Worm (Caenorhabditis elegans) whole organism, L4 larva: ENCODE data around the gene hsp-12.6.

Experiments
- D1046.2 ChIP-seq: fragments of 200-800 bp; sonication (Bioruptor generic); IDR thresholded peaks from 2 replicates; pipeline ENCODE4 v1.3.6; 2022; ENCODE audit warnings: missing genetic modification characterization, missing compliant biosample characterization
- F37D6.2 ChIP-seq: sonication (generic microtip); optimal IDR thresholded peaks from 2 replicates; lab custom pipeline; 2016; ENCODE audit warnings: mild to moderate bottlenecking, missing genetic modification characterization, missing compliant biosample characterization
- Y48G9A.11 ChIP-seq: fragments of 200-800 bp; sonication (Bioruptor generic); IDR thresholded peaks from 2 replicates; pipeline ENCODE4 v1.3.6; 2022; ENCODE audit warnings: missing genetic modification reagents, missing genetic modification characterization, missing compliant biosample characterization
- Y5F2A.4 ChIP-seq: fragments of 200-800 bp; sonication (Bioruptor generic); optimal IDR thresholded peaks from 2 replicates; lab custom pipeline; 2018; ENCODE audit warnings: mild to moderate bottlenecking, missing genetic modification characterization, missing compliant biosample characterization
- aha-1 ChIP-seq: fragments of 150-350 bp; peaks from one replicate; lab custom pipeline; 2014; ENCODE audit warnings: missing biosample characterization, missing genetic modification characterization
- ceh-32 ChIP-seq: sonication (generic microtip); optimal IDR thresholded peaks from 2 replicates; lab custom pipeline; 2016; ENCODE audit warnings: mild to moderate bottlenecking, missing genetic modification characterization, missing compliant biosample characterization; ENCODE audit not compliant: poor library complexity
- ceh-44 ChIP-seq: fragments of 200-800 bp; sonication (Bioruptor generic); IDR thresholded peaks from 2 replicates; pipeline ENCODE4 v1.3.6; 2022; ENCODE audit warnings: missing genetic modification reagents, missing genetic modification characterization, missing compliant biosample characterization
- ceh-82 ChIP-seq: sonication (generic microtip); optimal IDR thresholded peaks from 2 replicates; lab custom pipeline; 2017; ENCODE audit warnings: missing biosample characterization, missing genetic modification characterization
- daf-12 ChIP-seq: fragments of 150-350 bp; optimal IDR thresholded peaks from 2 replicates; lab custom pipeline; 2014; ENCODE audit warnings: missing biosample characterization, missing genetic modification reagents, missing genetic modification characterization
- daf-16 ChIP-seq, 3 experiments: sonication (generic microtip); optimal IDR thresholded peaks; 2 replicates each; lab custom pipeline; 2016 to 2017; ENCODE audit warnings: missing genetic modification characterization in 3 of 3, missing genetic modification reagents in 3 of 3, mild to moderate bottlenecking in 2 of 3, missing compliant biosample characterization in 2 of 3, missing biosample characterization in 1 of 3, moderate library complexity in 1 of 3
- daf-19 ChIP-seq: fragments of 200-800 bp; sonication (Bioruptor generic); conservative IDR thresholded peaks from 2 replicates; pipeline ENCODE4 v1.3.6; 2022; ENCODE audit warnings: missing genetic modification characterization, missing compliant biosample characterization
- egl-27 ChIP-seq: sonication (generic microtip); optimal IDR thresholded peaks from 3 replicates; lab custom pipeline; 2017; ENCODE audit warnings: missing biosample characterization, missing genetic modification reagents, missing genetic modification characterization
- fos-1 ChIP-seq: fragments of 150-350 bp; optimal IDR thresholded peaks from 2 replicates; lab custom pipeline; 2014; ENCODE audit warnings: missing biosample characterization, missing genetic modification characterization
- lim-7 ChIP-seq: fragments of 200-800 bp; sonication (Bioruptor generic); IDR thresholded peaks from 2 replicates; pipeline ENCODE4 v1.3.6; 2022; ENCODE audit warnings: missing genetic modification characterization, missing compliant biosample characterization
- lin-13 ChIP-seq: fragments of 150-350 bp; optimal IDR thresholded peaks from 2 replicates; lab custom pipeline; 2014; ENCODE audit warnings: missing biosample characterization, missing genetic modification reagents, missing genetic modification characterization
- lin-29 ChIP-seq: fragments of 200-800 bp; sonication (Bioruptor generic); IDR thresholded peaks from 2 replicates; pipeline ENCODE4 v1.3.6; 2022; ENCODE audit warnings: missing genetic modification reagents, missing genetic modification characterization, missing compliant biosample characterization
- lin-38 ChIP-seq: fragments of 200-800 bp; sonication (Bioruptor generic); IDR thresholded peaks from 2 replicates; pipeline ENCODE4 v1.3.6; 2022; ENCODE audit warnings: missing genetic modification reagents, missing genetic modification characterization, missing compliant biosample characterization
- lin-39 ChIP-seq: fragments of 150-350 bp; optimal IDR thresholded peaks from 2 replicates; lab custom pipeline; 2014; ENCODE audit warnings: missing biosample characterization, missing genetic modification reagents, missing genetic modification characterization
- lsy-2 ChIP-seq, 2 experiments: fragments of 150-350 bp in 1 of 2; sonication (generic microtip) in 1 of 2; optimal IDR thresholded peaks; 2 replicates each; lab custom pipeline; 2014 to 2017; ENCODE audit warnings: missing biosample characterization in 2 of 2, missing genetic modification characterization in 2 of 2
- mep-1 ChIP-seq: fragments of 150-350 bp; sonication (generic microtip); optimal IDR thresholded peaks from 3 replicates; lab custom pipeline; 2014; ENCODE audit warnings: missing biosample characterization, missing genetic modification characterization
- mes-2 ChIP-seq: sonication (generic microtip); optimal IDR thresholded peaks from 2 replicates; lab custom pipeline; 2016; ENCODE audit warnings: missing genotype, mild to moderate bottlenecking, missing genetic modification characterization, missing compliant biosample characterization; ENCODE audit not compliant: poor library complexity, severe bottlenecking
- nhr-11 ChIP-seq: fragments of 150-350 bp; optimal IDR thresholded peaks from 2 replicates; lab custom pipeline; 2014; ENCODE audit warnings: missing biosample characterization, missing genetic modification characterization
- nhr-111 ChIP-seq: fragments of 200-800 bp; sonication (Bioruptor generic); optimal IDR thresholded peaks from 2 replicates; lab custom pipeline; 2018; ENCODE audit warnings: mild to moderate bottlenecking, missing genetic modification characterization, missing compliant biosample characterization
- nhr-41 ChIP-seq: fragments of 200-800 bp; sonication (Bioruptor generic); IDR thresholded peaks from 2 replicates; pipeline ENCODE4 v1.3.6; 2022; ENCODE audit warnings: missing genetic modification reagents, missing genetic modification characterization, missing compliant biosample characterization
- nhr-48 ChIP-seq: sonication (generic microtip); optimal IDR thresholded peaks from 2 replicates; lab custom pipeline; 2016; ENCODE audit warnings: mild to moderate bottlenecking, missing genetic modification characterization, missing compliant biosample characterization
- pha-4 ChIP-seq, 2 experiments: fragments of 150-350 bp in 1 of 2; fragments of 200-800 bp in 1 of 2; sonication (Bioruptor generic) in 1 of 2; IDR thresholded peaks in 1 of 2; optimal IDR thresholded peaks in 1 of 2; 2 replicates each; pipeline versions ENCODE4 v1.3.6 to Lab custom; 2014 to 2022; ENCODE audit warnings: missing genetic modification characterization in 2 of 2, missing genetic modification reagents in 2 of 2, missing biosample characterization in 1 of 2, missing compliant biosample characterization in 1 of 2
- pqm-1 ChIP-seq: sonication (generic microtip); optimal IDR thresholded peaks from 2 replicates; lab custom pipeline; 2017; ENCODE audit warnings: missing biosample characterization, missing genetic modification characterization
- rbr-2 ChIP-seq: sonication (generic microtip); optimal IDR thresholded peaks from 2 replicates; lab custom pipeline; 2016; ENCODE audit warnings: missing genotype, missing genetic modification characterization, missing compliant biosample characterization
- sdz-12 ChIP-seq: fragments of 200-800 bp; sonication (Bioruptor generic); optimal IDR thresholded peaks from 2 replicates; lab custom pipeline; 2018; ENCODE audit warnings: mild to moderate bottlenecking, missing genetic modification characterization, missing compliant biosample characterization
- spr-1 ChIP-seq: sonication (generic microtip); optimal IDR thresholded peaks from 2 replicates; lab custom pipeline; 2016; ENCODE audit warnings: mild to moderate bottlenecking, missing genetic modification characterization, missing compliant biosample characterization
- tag-97 ChIP-seq: fragments of 200-800 bp; sonication (Bioruptor generic); IDR thresholded peaks from 2 replicates; pipeline ENCODE4 v1.3.6; 2022; ENCODE audit warnings: missing genetic modification characterization, missing compliant biosample characterization
- tra-1 ChIP-seq: fragments of 200-800 bp; sonication (Bioruptor generic); IDR thresholded peaks from 2 replicates; pipeline ENCODE4 v1.3.6; 2022; ENCODE audit warnings: missing genetic modification reagents, missing genetic modification characterization, missing compliant biosample characterization
- unc-130 ChIP-seq: sonication (generic microtip); optimal IDR thresholded peaks from 2 replicates; lab custom pipeline; 2016; ENCODE audit warnings: missing genetic modification reagents, missing genetic modification characterization, missing compliant biosample characterization
- unc-62 ChIP-seq, 3 experiments: fragments of 150-350 bp in 1 of 3; sonication (generic microtip); optimal IDR thresholded peaks in 2 of 3; peaks in 1 of 3; 1 replicate in 1 of 3; 2 replicates in 2 of 3; lab custom pipeline; 2014 to 2017; ENCODE audit warnings: missing biosample characterization in 3 of 3, missing genetic modification characterization in 3 of 3, missing genetic modification reagents in 3 of 3, missing genotype in 1 of 3
- zag-1 ChIP-seq: fragments of 150-350 bp; optimal IDR thresholded peaks from 2 replicates; lab custom pipeline; 2014; ENCODE audit warnings: missing biosample characterization, missing genetic modification characterization
- zfp-2 ChIP-seq: sonication (generic microtip); optimal IDR thresholded peaks from 2 replicates; lab custom pipeline; 2016; ENCODE audit warnings: mild to moderate bottlenecking, missing genetic modification characterization, missing compliant biosample characterization
- ztf-11 ChIP-seq: fragments of 150-350 bp; optimal IDR thresholded peaks from 2 replicates; lab custom pipeline; 2014; ENCODE audit warnings: missing biosample characterization, missing genetic modification characterization

hsp-12.6 gene

ce11 chrIV:9486779-9487178 is 39.8 kb upstream of the hsp-12.6 start:
- TF ChIP-seq aha-1 (tag; lab: Kevin White, UChicago), result peak; percentile 93
- TF ChIP-seq lim-7 (GFP tag; lab: Robert Waterston, UW), result no peak

- TF ChIP-seq sdz-12 (GFP tag; lab: Kevin White, UChicago) (no peak), F37D6.2 (no peak), mep-1 (tag; lab: Kevin White, UChicago) (no peak), ceh-82 (tag; lab: Kevin White, UChicago) (no peak), tra-1 (GFP tag; lab: Robert Waterston, UW) (no peak), pha-4 (GFP tag; IDR thresholded peaks at IDR 0.05; lab: Robert Waterston, UW) (no peak), pha-4 (tag; optimal IDR thresholded peaks at IDR 0.05; lab: Kevin White, UChicago) (no peak), D1046.2 (GFP tag; lab: Robert Waterston, UW) (no peak), unc-130 (GFP tag; lab: Kevin White, UChicago) (no peak), lin-38 (GFP tag; lab: Robert Waterston, UW) (no peak), daf-16 (GFP tag; optimal IDR thresholded peaks at IDR 0.05; lab: Kevin White, UChicago) (no peak), daf-16 (tag; optimal IDR thresholded peaks at IDR 0.05; lab: Kevin White, UChicago) (no peak), daf-19 (GFP tag; lab: Robert Waterston, UW) (no peak), ceh-44 (GFP tag; lab: Robert Waterston, UW) (no peak), ceh-32 (tag; lab: Kevin White, UChicago) (no peak), Y5F2A.4 (GFP tag; lab: Kevin White, UChicago) (no peak), tag-97 (GFP tag; lab: Robert Waterston, UW) (no peak)
- TF ChIP-seq, all 104 proteins: peak for 0
These were observed 38.9 kb upstream of the hsp-12.6 start, which contains the start of gene sru-2 for ce11 chrIV:9485972-9486371. Gene sru-2, plus strand, starts transcription at chrIV:9486272.

- TF ChIP-seq zfp-2, result no peak
- no peak for TF ChIP-seq nhr-48 (tag; lab: Kevin White, UChicago)
- no peak for TF ChIP-seq lin-38 (GFP tag; lab: Robert Waterston, UW)
- no peak for TF ChIP-seq fos-1 (tag; lab: Kevin White, UChicago)
- no peak for TF ChIP-seq pqm-1 (tag; lab: Kevin White, UChicago)
- no peak for TF ChIP-seq ztf-11 (tag; lab: Kevin White, UChicago)
- no peak for TF ChIP-seq pha-4 (GFP tag; IDR thresholded peaks at IDR 0.05; lab: Robert Waterston, UW)
- TF ChIP-seq pha-4 (tag; optimal IDR thresholded peaks at IDR 0.05; lab: Kevin White, UChicago), result no peak
- no peak for TF ChIP-seq lin-39 (tag; lab: Kevin White, UChicago)
- TF ChIP-seq zag-1 (tag; lab: Kevin White, UChicago), result no peak
- TF ChIP-seq lin-13 (GFP tag; lab: Kevin White, UChicago), result no peak
- TF ChIP-seq unc-130 (GFP tag; lab: Kevin White, UChicago), result no peak
- TF ChIP-seq spr-1 (tag; lab: Kevin White, UChicago), result no peak
- TF ChIP-seq lin-29 (GFP tag; lab: Robert Waterston, UW), result no peak
These were observed 38.0 kb upstream of the hsp-12.6 start, which contains the start of gene gadr-2 for ce11 chrIV:9485040-9485439. Gene gadr-2, minus strand, starts transcription at chrIV:9485140.

- TF ChIP-seq rbr-2 (no peak), nhr-111 (GFP tag; lab: Kevin White, UChicago) (no peak), Y48G9A.11 (GFP tag; lab: Robert Waterston, UW) (no peak), spr-1 (tag; lab: Kevin White, UChicago) (no peak), nhr-41 (no peak), daf-12 (no peak), nhr-48 (tag; lab: Kevin White, UChicago) (no peak), lin-39 (tag; lab: Kevin White, UChicago) (no peak), nhr-11 (tag; lab: Kevin White, UChicago) (no peak), lsy-2 (tag; optimal IDR thresholded peaks at IDR 0.05; lab: Kevin White, UChicago) (no peak), egl-27 (no peak), unc-62 (GFP tag; optimal IDR thresholded peaks at IDR 0.05 in 1 of 2; lab: Kevin White, UChicago) (no peak), unc-62 (tag; optimal IDR thresholded peaks at IDR 0.05; lab: Kevin White, UChicago) (no peak), lin-38 (GFP tag; lab: Robert Waterston, UW) (no peak), mes-2 (tag; lab: Kevin White, UChicago) (no peak), ceh-44 (GFP tag; lab: Robert Waterston, UW) (no peak)
These were observed 33.9 kb upstream of the hsp-12.6 start, which contains the start of gene cng-3 for ce11 chrIV:9480936-9481335. Gene cng-3, minus strand, starts transcription at chrIV:9481037.
